Worm (Caenorhabditis elegans) whole organism, L1 larva: ENCODE measurements around the gene Y67H2A.10.

Experiments used
- alr-1 ChIP-seq: fragments of 200-800 bp; sonication (Bioruptor generic); optimal IDR thresholded peaks from 2 replicates; lab custom pipeline; 2018; ENCODE audit warnings: borderline replicate concordance, mild to moderate bottlenecking, missing genetic modification characterization, missing compliant biosample characterization
- egl-27 ChIP-seq, 2 experiments: fragments of 150-350 bp in 1 of 2; sonication (generic microtip); optimal IDR thresholded peaks; 3 replicates each; lab custom pipeline; 2017 to 2018; ENCODE audit warnings: missing biosample characterization in 2 of 2, missing genetic modification characterization in 2 of 2, missing genetic modification reagents in 2 of 2
- elt-3 ChIP-seq, 6 experiments: fragments of 150-350 bp in 1 of 6; sonication (generic microtip); optimal IDR thresholded peaks; 2 replicates each; lab custom pipeline; 2017 to 2018; ENCODE audit warnings: missing biosample characterization in 6 of 6, missing genetic modification characterization in 6 of 6, inconsistent platforms in 1 of 6
- fkh-10 ChIP-seq: sonication (generic microtip); optimal IDR thresholded peaks from 2 replicates; lab custom pipeline; 2017; ENCODE audit warnings: missing biosample characterization, missing genetic modification reagents, missing genetic modification characterization
- lin-13 ChIP-seq: fragments of 150-350 bp; optimal IDR thresholded peaks from 2 replicates; lab custom pipeline; 2014; ENCODE audit warnings: missing biosample characterization, missing genetic modification reagents, missing genetic modification characterization
- lin-15B ChIP-seq: fragments of 150-350 bp; sonication (generic microtip); optimal IDR thresholded peaks from 3 replicates; lab custom pipeline; 2014; ENCODE audit warnings: missing biosample characterization, missing genetic modification characterization
- nhr-77 ChIP-seq: fragments of 150-350 bp; optimal IDR thresholded peaks from 2 replicates; lab custom pipeline; 2014; ENCODE audit warnings: missing biosample characterization, missing genetic modification characterization
- xbp-1 ChIP-seq: sonication (generic microtip); optimal IDR thresholded peaks from 2 replicates; lab custom pipeline; 2016; ENCODE audit warnings: missing genetic modification characterization, missing compliant biosample characterization
- ztf-11 ChIP-seq, 2 experiments: sonication (generic microtip); optimal IDR thresholded peaks; 2 replicates each; lab custom pipeline; 2016 to 2017; ENCODE audit warnings: missing genetic modification characterization in 2 of 2, missing biosample characterization in 1 of 2, missing compliant biosample characterization in 1 of 2
- ztf-4 ChIP-seq: fragments of 150-350 bp; optimal IDR thresholded peaks from 2 replicates; lab custom pipeline; 2014; ENCODE audit warnings: missing biosample characterization, missing genetic modification characterization

- TF ChIP-seq xbp-1 (tag; lab: Kevin White, UChicago) (no peak), fkh-10 (GFP tag; lab: Kevin White, UChicago) (no peak), alr-1 (no peak), elt-3 (tag; optimal IDR thresholded peaks at IDR 0.05; lab: Kevin White, UChicago) (no peak), ztf-4 (tag; lab: Kevin White, UChicago) (no peak), ztf-11 (tag; optimal IDR thresholded peaks at IDR 0.05; lab: Kevin White, UChicago) (no peak), egl-27 (tag; optimal IDR thresholded peaks at IDR 0.05; lab: Kevin White, UChicago) (no peak), nhr-77 (tag; lab: Kevin White, UChicago) (no peak), lin-13 (no peak), lin-15B (no peak)
These were observed 45.9 kb downstream of the Y67H2A.10 start, which contains the start of gene JC8.4 for ce11 chrIV:13243375-13243774.
